Worm (Caenorhabditis elegans) whole organism, L4 larva: ENCODE data around the gene F59B10.5.

ENCODE experiments used
- F10B5.3 ChIP-seq: sonication (generic microtip); optimal IDR thresholded peaks from 2 replicates; lab custom pipeline; 2016; ENCODE audit warnings: mild to moderate bottlenecking, missing genetic modification characterization, missing compliant biosample characterization
- F37D6.2 ChIP-seq: sonication (generic microtip); optimal IDR thresholded peaks from 2 replicates; lab custom pipeline; 2016; ENCODE audit warnings: mild to moderate bottlenecking, missing genetic modification characterization, missing compliant biosample characterization
- F49E8.2 ChIP-seq: sonication (generic microtip); optimal IDR thresholded peaks from 2 replicates; lab custom pipeline; 2016; ENCODE audit warnings: missing compliant biosample characterization, mild to moderate bottlenecking, missing genetic modification characterization, borderline replicate concordance
- R02D3.7 ChIP-seq: fragments of 150-350 bp; sonication (generic microtip); optimal IDR thresholded peaks from 3 replicates; lab custom pipeline; 2014; ENCODE audit warnings: missing biosample characterization, missing genetic modification characterization
- T20F7.1 ChIP-seq: fragments of 200-800 bp; sonication (Bioruptor generic); optimal IDR thresholded peaks from 2 replicates; lab custom pipeline; 2018; ENCODE audit warnings: mild to moderate bottlenecking, missing genetic modification characterization, missing compliant biosample characterization
- Y105C5A.15 ChIP-seq: fragments of 200-800 bp; sonication (Bioruptor generic); IDR thresholded peaks from 2 replicates; pipeline ENCODE4 v1.3.6; 2022; ENCODE audit warnings: missing genetic modification characterization, missing compliant biosample characterization
- Y48G9A.11 ChIP-seq: fragments of 200-800 bp; sonication (Bioruptor generic); IDR thresholded peaks from 2 replicates; pipeline ENCODE4 v1.3.6; 2022; ENCODE audit warnings: missing genetic modification reagents, missing genetic modification characterization, missing compliant biosample characterization
- aha-1 ChIP-seq: fragments of 150-350 bp; peaks from one replicate; lab custom pipeline; 2014; ENCODE audit warnings: missing biosample characterization, missing genetic modification characterization
- aly-2 ChIP-seq: sonication (generic microtip); optimal IDR thresholded peaks from 2 replicates; lab custom pipeline; 2018; ENCODE audit warnings: missing biosample characterization, missing genetic modification characterization
- ama-1 ChIP-seq: fragments of 150-350 bp; optimal IDR thresholded peaks from 2 replicates; lab custom pipeline; 2014; ENCODE audit warnings: inconsistent platforms, mixed read lengths
- ceh-62 ChIP-seq: sonication (generic microtip); optimal IDR thresholded peaks from 2 replicates; lab custom pipeline; 2017; ENCODE audit warnings: missing biosample characterization, missing genetic modification characterization
- cey-2 ChIP-seq: sonication (generic microtip); optimal IDR thresholded peaks from 3 replicates; lab custom pipeline; 2017; ENCODE audit warnings: missing genetic modification characterization, mild to moderate bottlenecking, missing compliant biosample characterization, antibody characterized with exemption, borderline replicate concordance; ENCODE audit not compliant: insufficient read depth
- ctbp-1 ChIP-seq: fragments of 200-800 bp; sonication (Bioruptor generic); IDR thresholded peaks from 2 replicates; pipeline ENCODE4 v1.3.6; 2022; ENCODE audit warnings: missing genetic modification reagents, missing genetic modification characterization, missing compliant biosample characterization
- daf-16 ChIP-seq, 3 experiments: sonication (generic microtip); optimal IDR thresholded peaks; 2 replicates each; lab custom pipeline; 2016 to 2017; ENCODE audit warnings: missing genetic modification characterization in 3 of 3, missing genetic modification reagents in 3 of 3, mild to moderate bottlenecking in 2 of 3, missing compliant biosample characterization in 2 of 3, missing biosample characterization in 1 of 3, moderate library complexity in 1 of 3
- daf-19 ChIP-seq: fragments of 200-800 bp; sonication (Bioruptor generic); conservative IDR thresholded peaks from 2 replicates; pipeline ENCODE4 v1.3.6; 2022; ENCODE audit warnings: missing genetic modification characterization, missing compliant biosample characterization
- dmd-6 ChIP-seq: fragments of 200-800 bp; sonication (Bioruptor generic); IDR thresholded peaks from 2 replicates; pipeline ENCODE4 v1.3.6; 2022; ENCODE audit warnings: missing genetic modification reagents, missing genetic modification characterization, missing compliant biosample characterization
- dpl-1 ChIP-seq: fragments of 150-350 bp; optimal IDR thresholded peaks from 2 replicates; lab custom pipeline; 2014; ENCODE audit warnings: missing biosample characterization, missing genetic modification reagents, missing genetic modification characterization
- duxl-1 ChIP-seq: sonication (generic microtip); optimal IDR thresholded peaks from 2 replicates; lab custom pipeline; 2016; ENCODE audit warnings: mild to moderate bottlenecking, missing genetic modification characterization, moderate library complexity, missing compliant biosample characterization; ENCODE audit not compliant: poor library complexity
- egl-43 ChIP-seq: fragments of 200-800 bp; sonication (Bioruptor generic); IDR thresholded peaks from 2 replicates; pipeline ENCODE4 v1.3.6; 2022; ENCODE audit warnings: missing genetic modification reagents, missing genetic modification characterization, missing compliant biosample characterization
- fos-1 ChIP-seq: fragments of 150-350 bp; optimal IDR thresholded peaks from 2 replicates; lab custom pipeline; 2014; ENCODE audit warnings: missing biosample characterization, missing genetic modification characterization
- hlh-30 ChIP-seq: sonication (generic microtip); optimal IDR thresholded peaks from 2 replicates; lab custom pipeline; 2017; ENCODE audit warnings: antibody characterized with exemption, mild to moderate bottlenecking, missing genetic modification characterization, missing compliant biosample characterization; ENCODE audit not compliant: insufficient read depth
- jun-1 ChIP-seq: fragments of 150-350 bp; optimal IDR thresholded peaks from 2 replicates; lab custom pipeline; 2014; ENCODE audit warnings: missing biosample characterization, missing genetic modification reagents, missing genetic modification characterization
- lin-1 ChIP-seq: fragments of 200-800 bp; sonication (Bioruptor generic); IDR thresholded peaks from 2 replicates; pipeline ENCODE4 v1.3.6; 2022; ENCODE audit warnings: missing genetic modification reagents, missing genetic modification characterization, missing compliant biosample characterization
- lin-29 ChIP-seq: fragments of 200-800 bp; sonication (Bioruptor generic); IDR thresholded peaks from 2 replicates; pipeline ENCODE4 v1.3.6; 2022; ENCODE audit warnings: missing genetic modification reagents, missing genetic modification characterization, missing compliant biosample characterization
- lir-3 ChIP-seq: sonication (generic microtip); optimal IDR thresholded peaks from 2 replicates; lab custom pipeline; 2016; ENCODE audit warnings: mild to moderate bottlenecking, missing genetic modification characterization, missing compliant biosample characterization
- madf-5 ChIP-seq, 2 experiments: fragments of 200-800 bp; sonication (Bioruptor generic); IDR thresholded peaks; 2 replicates each; pipeline ENCODE4 v1.3.6; 2022; ENCODE audit warnings: missing compliant biosample characterization in 2 of 2, missing genetic modification characterization in 2 of 2
- madf-9 ChIP-seq: fragments of 200-800 bp; sonication (Bioruptor generic); conservative IDR thresholded peaks from 2 replicates; pipeline ENCODE4 v1.3.6; 2022; ENCODE audit warnings: missing genetic modification reagents, missing genetic modification characterization, missing compliant biosample characterization
- mdl-1 ChIP-seq, 2 experiments: fragments of 150-350 bp in 1 of 2; sonication (generic microtip) in 1 of 2; optimal IDR thresholded peaks; 2 replicates each; lab custom pipeline; 2014 to 2017; ENCODE audit warnings: missing biosample characterization in 2 of 2, missing genetic modification characterization in 2 of 2
- mep-1 ChIP-seq: fragments of 150-350 bp; sonication (generic microtip); optimal IDR thresholded peaks from 3 replicates; lab custom pipeline; 2014; ENCODE audit warnings: missing biosample characterization, missing genetic modification characterization
- mes-2 ChIP-seq: sonication (generic microtip); optimal IDR thresholded peaks from 2 replicates; lab custom pipeline; 2016; ENCODE audit warnings: missing genotype, mild to moderate bottlenecking, missing genetic modification characterization, missing compliant biosample characterization; ENCODE audit not compliant: poor library complexity, severe bottlenecking
- mxl-2 ChIP-seq: fragments of 200-800 bp; sonication (Bioruptor generic); conservative IDR thresholded peaks from 2 replicates; pipeline ENCODE4 v1.3.6; 2022; ENCODE audit warnings: missing genetic modification reagents, missing genetic modification characterization, missing compliant biosample characterization
- mxl-3 ChIP-seq: fragments of 200-800 bp; sonication (Bioruptor generic); optimal IDR thresholded peaks from 2 replicates; lab custom pipeline; 2018; ENCODE audit warnings: mild to moderate bottlenecking, missing genetic modification characterization, missing compliant biosample characterization
- nhr-41 ChIP-seq: fragments of 200-800 bp; sonication (Bioruptor generic); IDR thresholded peaks from 2 replicates; pipeline ENCODE4 v1.3.6; 2022; ENCODE audit warnings: missing genetic modification reagents, missing genetic modification characterization, missing compliant biosample characterization
- nhr-6 ChIP-seq: fragments of 150-350 bp; optimal IDR thresholded peaks from 2 replicates; lab custom pipeline; 2014; ENCODE audit warnings: missing biosample characterization, missing genetic modification characterization
- nhr-77 ChIP-seq: fragments of 150-350 bp; optimal IDR thresholded peaks from 2 replicates; lab custom pipeline; 2014; ENCODE audit warnings: missing biosample characterization, missing genetic modification characterization
- pqm-1 ChIP-seq: sonication (generic microtip); optimal IDR thresholded peaks from 2 replicates; lab custom pipeline; 2017; ENCODE audit warnings: missing biosample characterization, missing genetic modification characterization
- sdz-12 ChIP-seq: fragments of 200-800 bp; sonication (Bioruptor generic); optimal IDR thresholded peaks from 2 replicates; lab custom pipeline; 2018; ENCODE audit warnings: mild to moderate bottlenecking, missing genetic modification characterization, missing compliant biosample characterization
- snpc-1.2 ChIP-seq: fragments of 200-800 bp; sonication (Bioruptor generic); IDR thresholded peaks from 2 replicates; pipeline ENCODE4 v1.3.6; 2022; ENCODE audit warnings: missing genetic modification reagents, missing genetic modification characterization, missing compliant biosample characterization
- spr-3 ChIP-seq: fragments of 200-800 bp; sonication (Bioruptor generic); optimal IDR thresholded peaks from 2 replicates; lab custom pipeline; 2018; ENCODE audit warnings: mild to moderate bottlenecking, missing genetic modification characterization, missing compliant biosample characterization
- tra-1 ChIP-seq: fragments of 200-800 bp; sonication (Bioruptor generic); IDR thresholded peaks from 2 replicates; pipeline ENCODE4 v1.3.6; 2022; ENCODE audit warnings: missing genetic modification reagents, missing genetic modification characterization, missing compliant biosample characterization
- unc-130 ChIP-seq: sonication (generic microtip); optimal IDR thresholded peaks from 2 replicates; lab custom pipeline; 2016; ENCODE audit warnings: missing genetic modification reagents, missing genetic modification characterization, missing compliant biosample characterization
- zag-1 ChIP-seq: fragments of 150-350 bp; optimal IDR thresholded peaks from 2 replicates; lab custom pipeline; 2014; ENCODE audit warnings: missing biosample characterization, missing genetic modification characterization
- zfp-2 ChIP-seq: sonication (generic microtip); optimal IDR thresholded peaks from 2 replicates; lab custom pipeline; 2016; ENCODE audit warnings: mild to moderate bottlenecking, missing genetic modification characterization, missing compliant biosample characterization
- ztf-11 ChIP-seq: fragments of 150-350 bp; optimal IDR thresholded peaks from 2 replicates; lab custom pipeline; 2014; ENCODE audit warnings: missing biosample characterization, missing genetic modification characterization
- ztf-7 ChIP-seq: fragments of 150-350 bp; optimal IDR thresholded peaks from 2 replicates; lab custom pipeline; 2014; ENCODE audit warnings: missing biosample characterization, missing genetic modification characterization

Gene F59B10.5

ce11 chrII:10555484-10556075 is 32.1 kb upstream of the F59B10.5 start (continued):
- TF ChIP-seq mxl-2 (0 out of 2 replicates have a peak, but pooled peaks have one; percentile 8), Y105C5A.15 (0 out of 2 replicates have a peak, but pooled peaks have one; percentile 13), egl-43 (GFP tag; lab: Robert Waterston, UW) (peak; percentile 3; the same call in 1 of the 2 replicates), F10B5.3 (no peak), snpc-1.2 (GFP tag; lab: Robert Waterston, UW) (no peak), madf-9 (0 out of 2 replicates have a peak, but pooled peaks have one; percentile 12), mdl-1 (tag; optimal IDR thresholded peaks at IDR 0.05; lab: Kevin White, UChicago) (peak; percentile 43 to 47), F49E8.2 (tag; lab: Kevin White, UChicago) (no peak), nhr-77 (tag; lab: Kevin White, UChicago) (peak; percentile 49), dpl-1 (GFP tag; lab: Kevin White, UChicago) (peak; percentile 17), zag-1 (tag; lab: Kevin White, UChicago) (no peak), dmd-6 (GFP tag; lab: Robert Waterston, UW) (peak; percentile 85), nhr-41 (GFP tag; lab: Robert Waterston, UW) (peak; percentile 52; the same call in 1 of the 2 replicates), sdz-12 (GFP tag; lab: Kevin White, UChicago) (no peak), R02D3.7 (tag; lab: Kevin White, UChicago) (no peak), mxl-3 (GFP tag; lab: Kevin White, UChicago) (peak; percentile 25), cey-2 (tag; lab: Kevin White, UChicago) (no peak), tra-1 (peak; percentile 56), lin-29 (GFP tag; lab: Robert Waterston, UW) (no peak; the same call in 1 of the 2 replicates), aly-2 (tag; lab: Kevin White, UChicago) (no peak), lin-1 (GFP tag; lab: Robert Waterston, UW) (peak; percentile 7; the same call in 1 of the 2 replicates), mep-1 (tag; lab: Kevin White, UChicago) (peak; percentile 72), fos-1 (tag; lab: Kevin White, UChicago) (no peak), lir-3 (tag; lab: Kevin White, UChicago) (no peak), ztf-11 (tag; lab: Kevin White, UChicago) (no peak), unc-130 (GFP tag; lab: Kevin White, UChicago) (no peak), Y48G9A.11 (GFP tag; lab: Robert Waterston, UW) (no peak), jun-1 (tag; lab: Kevin White, UChicago) (no peak), nhr-6 (tag; lab: Kevin White, UChicago) (no peak)

- no peak for TF ChIP-seq zfp-2 (tag; lab: Kevin White, UChicago)
- TF ChIP-seq aha-1 (tag; lab: Kevin White, UChicago): peak; percentile 87
Measured at ce11 chrII:10554972-10555371, 31.5 kb upstream of the F59B10.5 start, which contains the start of gene mnk-1. mnk-1 (minus strand) TSS chrII:10555044.

ce11 chrII:10554046-10554399 is 30.5 kb upstream of the F59B10.5 start:
- TF ChIP-seq daf-16 (GFP tag; optimal IDR thresholded peaks at IDR 0.05; lab: Kevin White, UChicago) (no peak), daf-16 (tag; optimal IDR thresholded peaks at IDR 0.05; lab: Kevin White, UChicago) (peak; percentile 19), Y48G9A.11 (GFP tag; lab: Robert Waterston, UW) (peak; percentile 35; the same call in 1 of the 2 replicates), sdz-12 (GFP tag; lab: Kevin White, UChicago) (peak; percentile 70), pqm-1 (tag; lab: Kevin White, UChicago) (no peak), spr-3 (GFP tag; lab: Kevin White, UChicago) (no peak), daf-19 (no peak), mxl-2 (no peak), F37D6.2 (tag; lab: Kevin White, UChicago) (no peak), zfp-2 (tag; lab: Kevin White, UChicago) (no peak), madf-5 (GFP tag; IDR thresholded peaks at IDR 0.05; lab: Robert Waterston, UW) (no peak; a peak in 1 of 4 replicates), hlh-30 (tag; lab: Kevin White, UChicago) (peak; percentile 41), ztf-7 (no peak), nhr-41 (GFP tag; lab: Robert Waterston, UW) (peak; percentile 8; the same call in 1 of the 2 replicates), ceh-62 (tag; lab: Kevin White, UChicago) (no peak), ama-1 (lab: Kevin White, UChicago) (peak; percentile 38), ctbp-1 (GFP tag; lab: Robert Waterston, UW) (0 out of 2 replicates have a peak, but pooled peaks have one; percentile 11), duxl-1 (no peak), mes-2 (tag; lab: Kevin White, UChicago) (no peak), tra-1 (0 out of 2 replicates have a peak, but pooled peaks have one; percentile 19), T20F7.1 (GFP tag; lab: Kevin White, UChicago) (no peak)
